Worm (Caenorhabditis elegans): ENCODE data around the gene nac-2.

ce11 chrIII:9060267-9060666, 17.2 kb upstream of the nac-2 start:
- TF ChIP-seq dao-5 (tag; optimal IDR thresholded peaks at IDR 0.05), result no peak
- no peak for TF ChIP-seq him-1 (tag; optimal IDR thresholded peaks at IDR 0.05)
- TF ChIP-seq W03F9.2 (tag; optimal IDR thresholded peaks at IDR 0.05), result no peak
